Worm (Caenorhabditis elegans) whole organism, L4/young adult: Measurements from ENCODE around the gene C27D6.12.

Experiments
- W03F9.2 ChIP-seq: fragments of 150-350 bp; optimal IDR thresholded peaks from 2 replicates; lab custom pipeline; 2014; ENCODE audit warnings: missing biosample characterization, missing genetic modification characterization
- dao-5 ChIP-seq: sonication (generic microtip); optimal IDR thresholded peaks from 2 replicates; lab custom pipeline; 2016; ENCODE audit warnings: missing genotype, missing genetic modification characterization, moderate library complexity, missing compliant biosample characterization
- him-1 ChIP-seq: sonication (generic microtip); optimal IDR thresholded peaks from 2 replicates; lab custom pipeline; 2016; ENCODE audit warnings: missing genotype, missing genetic modification reagents, missing genetic modification characterization, missing compliant biosample characterization

ce11 chrII:5202930-5203329 lies 25.1 kb upstream of the C27D6.12 start, which contains the start of gene ampd-1:
- TF ChIP-seq him-1 (tag; lab: Kevin White, UChicago), result no peak
- no peak for TF ChIP-seq W03F9.2 (tag; lab: Kevin White, UChicago)
- TF ChIP-seq dao-5 (tag; lab: Kevin White, UChicago), result no peak
